Fruit fly (Drosophila melanogaster): ENCODE measurements around the gene CG44838.

dm6 chr3L:9503552-9504317, 42.9 kb downstream of the CG44838 start:
- TF ChIP-seq insv (optimal IDR thresholded peaks at IDR 0.05) (no peak), ttk (optimal IDR thresholded peaks at IDR 0.05) (no peak), Sin3A (optimal IDR thresholded peaks at IDR 0.05) (no peak), psq (optimal IDR thresholded peaks at IDR 0.05) (no peak), Myc (optimal IDR thresholded peaks at IDR 0.05) (no peak), h (optimal IDR thresholded peaks at IDR 0.05) (no peak)
